Worm (Caenorhabditis elegans): ENCODE results near the gene T24B8.7.

ce11 chrII:9062261-9062948, 8.9 kb upstream of the T24B8.7 start:
- TF ChIP-seq aly-2 (tag; optimal IDR thresholded peaks at IDR 0.05) (no peak), nhr-77 (tag; optimal IDR thresholded peaks at IDR 0.05) (no peak), zag-1 (tag; optimal IDR thresholded peaks at IDR 0.05) (no peak)

Data from whole organism, L2 larva.